Fruit fly (Drosophila melanogaster) whole organism, embryonic: ENCODE measurements around the gene CG3534.

Source experiments
- ATbp ChIP-seq: fragments of 200-800 bp; sonication (Bioruptor generic); optimal IDR thresholded peaks from 2 replicates; lab custom pipeline; 2017; ENCODE audit warnings: missing biosample characterization, mild to moderate bottlenecking, missing genetic modification characterization, missing genetic modification reagents
- B-H1 ChIP-seq: fragments of 200-800 bp; sonication (Bioruptor generic); IDR thresholded peaks from 3 replicates; pipeline ENCODE4 v1.3.6; 2022; ENCODE audit warnings: missing biosample characterization, missing genetic modification characterization
- CG10147 ChIP-seq: fragments of 200-800 bp; sonication (Bioruptor generic); optimal IDR thresholded peaks from 2 replicates; lab custom pipeline; 2019; ENCODE audit warnings: missing biosample characterization, mild to moderate bottlenecking, missing genetic modification characterization, moderate library complexity
- CG11247 ChIP-seq: fragments of 200-800 bp; sonication (Bioruptor generic); IDR thresholded peaks from 2 replicates; pipeline ENCODE4 v1.3.6; 2022; ENCODE audit warnings: missing biosample characterization, missing genetic modification characterization
- CG12659 ChIP-seq: fragments of 200-800 bp; sonication (Bioruptor generic); optimal IDR thresholded peaks from 3 replicates; lab custom pipeline; 2017; ENCODE audit warnings: mild to moderate bottlenecking, missing biosample characterization, missing genetic modification reagents, missing genetic modification characterization
- CG12769 ChIP-seq: fragments of 200-800 bp; sonication (Bioruptor generic); optimal IDR thresholded peaks from 2 replicates; lab custom pipeline; 2019; ENCODE audit warnings: missing biosample characterization, mild to moderate bottlenecking, missing genetic modification characterization, moderate library complexity
- CG13775 ChIP-seq: fragments of 200-800 bp; sonication (Bioruptor generic); optimal IDR thresholded peaks from 3 replicates; lab custom pipeline; 2017; ENCODE audit warnings: missing biosample characterization, mild to moderate bottlenecking, missing genetic modification characterization
- CG17328 ChIP-seq: fragments of 200-800 bp; sonication (Bioruptor generic); IDR thresholded peaks from 2 replicates; pipeline ENCODE4 v1.3.6; 2022; ENCODE audit warnings: missing biosample characterization, missing genetic modification characterization
- CG17568 ChIP-seq: fragments of 200-800 bp; sonication (Bioruptor generic); optimal IDR thresholded peaks from 2 replicates; lab custom pipeline; 2018; ENCODE audit warnings: missing biosample characterization, mild to moderate bottlenecking, missing genetic modification characterization, moderate library complexity
- CG18011 ChIP-seq: fragments of 200-800 bp; sonication (Bioruptor generic); optimal IDR thresholded peaks from 2 replicates; lab custom pipeline; 2017; ENCODE audit warnings: missing biosample characterization, missing genetic modification characterization, mild to moderate bottlenecking, moderate library complexity, missing genotype
- CG30431 ChIP-seq: fragments of 200-800 bp; sonication (Bioruptor generic); optimal IDR thresholded peaks from 2 replicates; lab custom pipeline; 2017; ENCODE audit warnings: missing biosample characterization, missing genetic modification characterization
- CG31224 ChIP-seq: fragments of 200-800 bp; sonication (Bioruptor generic); IDR thresholded peaks from 2 replicates; pipeline ENCODE4 v1.3.6; 2022; ENCODE audit warnings: missing biosample characterization, missing genetic modification characterization
- CG3163 ChIP-seq: fragments of 200-800 bp; sonication (Bioruptor generic); optimal IDR thresholded peaks from 3 replicates; lab custom pipeline; 2016; ENCODE audit warnings: missing biosample characterization, missing genetic modification characterization
- CG34376 ChIP-seq: fragments of 200-800 bp; sonication (Bioruptor generic); optimal IDR thresholded peaks from 2 replicates; lab custom pipeline; 2018; ENCODE audit warnings: missing biosample characterization, mild to moderate bottlenecking, missing genetic modification characterization
- CG4707 ChIP-seq: fragments of 200-800 bp; sonication (Bioruptor generic); optimal IDR thresholded peaks from 2 replicates; lab custom pipeline; 2018; ENCODE audit warnings: missing biosample characterization, mild to moderate bottlenecking, missing genetic modification characterization, moderate library complexity
- CG6254 ChIP-seq: fragments of 200-800 bp; sonication (Bioruptor generic); optimal IDR thresholded peaks from 3 replicates; lab custom pipeline; 2017; ENCODE audit warnings: mild to moderate bottlenecking, missing biosample characterization, missing genetic modification reagents, missing genetic modification characterization
- CG6272 ChIP-seq: fragments of 200-800 bp; sonication (Bioruptor generic); IDR thresholded peaks from 2 replicates; pipeline ENCODE4 v1.3.6; 2022; ENCODE audit warnings: missing biosample characterization, missing genetic modification characterization
- CG6854 ChIP-seq: fragments of 200-800 bp; sonication (Bioruptor generic); optimal IDR thresholded peaks from 3 replicates; lab custom pipeline; 2017; ENCODE audit warnings: missing biosample characterization, mild to moderate bottlenecking, missing genetic modification characterization
- CG7556 ChIP-seq: fragments of 200-800 bp; sonication (Bioruptor generic); optimal IDR thresholded peaks from 2 replicates; lab custom pipeline; 2017; ENCODE audit warnings: missing biosample characterization, mild to moderate bottlenecking, missing genetic modification characterization
- CG7786 ChIP-seq: fragments of 200-800 bp; sonication (Bioruptor generic); optimal IDR thresholded peaks from 2 replicates; lab custom pipeline; 2016; ENCODE audit warnings: missing biosample characterization, missing genetic modification characterization
- CG7928 ChIP-seq: fragments of 200-800 bp; sonication (Bioruptor generic); optimal IDR thresholded peaks from 2 replicates; lab custom pipeline; 2017; ENCODE audit warnings: missing biosample characterization, mild to moderate bottlenecking, missing genetic modification characterization
- CG9817 ChIP-seq: fragments of 200-800 bp; sonication (Bioruptor generic); optimal IDR thresholded peaks from 2 replicates; lab custom pipeline; 2018; ENCODE audit warnings: missing biosample characterization, mild to moderate bottlenecking, missing genetic modification characterization, moderate library complexity
- Hmx ChIP-seq: fragments of 200-800 bp; sonication (Bioruptor generic); optimal IDR thresholded peaks from 2 replicates; lab custom pipeline; 2016; ENCODE audit warnings: missing biosample characterization, missing genetic modification characterization
- Hr39 ChIP-seq: fragments of >200 bp; optimal IDR thresholded peaks from 2 replicates; lab custom pipeline; 2017
- Kr ChIP-seq: fragments of 200-800 bp; sonication (Bioruptor generic); optimal IDR thresholded peaks from 2 replicates; lab custom pipeline; 2017; ENCODE audit warnings: missing biosample characterization, mild to moderate bottlenecking, missing genetic modification characterization
- MBD-R2 ChIP-seq: fragments of 200-800 bp; sonication (Bioruptor generic); IDR thresholded peaks from 2 replicates; pipeline ENCODE4 v1.3.6; 2022; ENCODE audit warnings: missing biosample characterization, missing genetic modification characterization
- Myb ChIP-seq: fragments of 200-800 bp; sonication (Bioruptor generic); optimal IDR thresholded peaks from 2 replicates; lab custom pipeline; 2016; ENCODE audit warnings: missing biosample characterization, missing genetic modification characterization
- Ptx1 ChIP-seq: fragments of 200-800 bp; sonication (Bioruptor generic); IDR thresholded peaks from 2 replicates; pipeline ENCODE4 v1.3.6; 2022; ENCODE audit warnings: missing biosample characterization, missing genetic modification characterization
- Ravus ChIP-seq: fragments of 200-800 bp; sonication (Bioruptor generic); IDR thresholded peaks from 2 replicates; pipeline ENCODE4 v1.3.6; 2022; ENCODE audit warnings: missing biosample characterization, missing genetic modification characterization
- Sox102F ChIP-seq: fragments of 200-800 bp; sonication (Bioruptor generic); optimal IDR thresholded peaks from 2 replicates; lab custom pipeline; 2018; ENCODE audit warnings: missing biosample characterization, mild to moderate bottlenecking, missing genetic modification characterization, moderate library complexity
- Sry-β ChIP-seq: fragments of 200-800 bp; sonication (Bioruptor generic); optimal IDR thresholded peaks from 2 replicates; lab custom pipeline; 2018; ENCODE audit warnings: missing biosample characterization, mild to moderate bottlenecking, missing genetic modification characterization, moderate library complexity
- Vsx1 ChIP-seq: fragments of 200-800 bp; sonication (Bioruptor generic); optimal IDR thresholded peaks from 2 replicates; lab custom pipeline; 2017; ENCODE audit warnings: missing biosample characterization, mild to moderate bottlenecking, missing genetic modification characterization, missing genetic modification reagents
- ac ChIP-seq: fragments of 200-800 bp; sonication (Bioruptor generic); optimal IDR thresholded peaks from 3 replicates; lab custom pipeline; 2017; ENCODE audit warnings: missing biosample characterization, mild to moderate bottlenecking, missing genetic modification characterization
- amos ChIP-seq: fragments of 200-800 bp; sonication (Bioruptor generic); IDR thresholded peaks from 2 replicates; pipeline ENCODE4 v1.3.6; 2022; ENCODE audit warnings: missing biosample characterization, missing genetic modification characterization; ENCODE audit not compliant: partially characterized antibody
- bsh ChIP-seq, 2 experiments: fragments of 200-800 bp; sonication (Bioruptor generic); optimal IDR thresholded peaks; 2 replicates each; lab custom pipeline; 2017 to 2018; ENCODE audit warnings: mild to moderate bottlenecking in 2 of 2, missing biosample characterization in 2 of 2, missing genetic modification characterization in 2 of 2, moderate library complexity in 1 of 2
- dm ChIP-seq: fragments of 200-800 bp; sonication (Bioruptor generic); optimal IDR thresholded peaks from 3 replicates; lab custom pipeline; 2016; ENCODE audit warnings: missing biosample characterization, missing genetic modification characterization
- dmrt99B ChIP-seq: fragments of 200-800 bp; sonication (Bioruptor generic); optimal IDR thresholded peaks from 2 replicates; lab custom pipeline; 2018; ENCODE audit warnings: missing biosample characterization, mild to moderate bottlenecking, missing genetic modification characterization, moderate library complexity
- exex ChIP-seq: fragments of 200-800 bp; sonication (Bioruptor generic); optimal IDR thresholded peaks from 4 replicates; lab custom pipeline; 2018; ENCODE audit warnings: missing biosample characterization, mild to moderate bottlenecking, missing genetic modification characterization, moderate library complexity
- gfzf ChIP-seq: fragments of 200-800 bp; sonication (Bioruptor generic); optimal IDR thresholded peaks from 2 replicates; lab custom pipeline; 2016; ENCODE audit warnings: missing biosample characterization, mild to moderate bottlenecking, missing genetic modification characterization, moderate library complexity
- h ChIP-seq: fragments of >200 bp; optimal IDR thresholded peaks from 2 replicates; lab custom pipeline; 2017
- inv ChIP-seq: fragments of 200-800 bp; sonication (Bioruptor generic); IDR thresholded peaks from 2 replicates; pipeline ENCODE4 v1.3.6; 2022; ENCODE audit warnings: missing biosample characterization, missing genetic modification characterization; ENCODE audit not compliant: partially characterized antibody
- kay ChIP-seq: fragments of 200-800 bp; sonication (Bioruptor generic); optimal IDR thresholded peaks from 2 replicates; lab custom pipeline; 2016; ENCODE audit warnings: missing biosample characterization, missing genetic modification characterization
- nau ChIP-seq: fragments of 200-800 bp; sonication (Bioruptor generic); optimal IDR thresholded peaks from 3 replicates; lab custom pipeline; 2017; ENCODE audit warnings: missing biosample characterization, mild to moderate bottlenecking, missing genetic modification characterization, missing genetic modification reagents
- oc ChIP-seq: fragments of 200-800 bp; sonication (Bioruptor generic); optimal IDR thresholded peaks from 2 replicates; lab custom pipeline; 2018; ENCODE audit warnings: missing biosample characterization, mild to moderate bottlenecking, missing genetic modification characterization, moderate library complexity
- odd ChIP-seq: fragments of 200-800 bp; sonication (Bioruptor generic); optimal IDR thresholded peaks from 2 replicates; lab custom pipeline; 2017; ENCODE audit warnings: missing biosample characterization, mild to moderate bottlenecking, missing genetic modification characterization
- org-1 ChIP-seq: fragments of 200-800 bp; sonication (Bioruptor generic); optimal IDR thresholded peaks from 2 replicates; lab custom pipeline; 2017; ENCODE audit warnings: missing biosample characterization, missing genetic modification characterization
- prd ChIP-seq, 3 experiments: fragments of >200 bp in 2 of 3; fragments of 200-800 bp in 1 of 3; sonication (Bioruptor generic) in 1 of 3; optimal IDR thresholded peaks in 2 of 3; IDR thresholded peaks in 1 of 3; 2 replicates in 2 of 3; 3 replicates in 1 of 3; pipeline versions ENCODE4 v1.3.6 to Lab custom; 2017 to 2022; ENCODE audit warnings: missing biosample characterization in 1 of 3, missing genetic modification characterization in 1 of 3
- seq ChIP-seq: fragments of 200-800 bp; sonication (Bioruptor generic); IDR thresholded peaks from 2 replicates; pipeline ENCODE4 v1.3.6; 2022; ENCODE audit warnings: missing biosample characterization, missing genetic modification characterization
- tna ChIP-seq: fragments of 200-800 bp; sonication (Bioruptor generic); IDR thresholded peaks from 2 replicates; pipeline ENCODE4 v1.3.6; 2022; ENCODE audit warnings: missing biosample characterization, missing genetic modification characterization; ENCODE audit not compliant: partially characterized antibody
- trem ChIP-seq: fragments of 200-800 bp; optimal IDR thresholded peaks from 3 replicates; lab custom pipeline; 2019; ENCODE audit warnings: missing biosample characterization, mild to moderate bottlenecking, missing genetic modification characterization, moderate library complexity
- zf30C ChIP-seq: fragments of 200-800 bp; sonication (Bioruptor generic); optimal IDR thresholded peaks from 3 replicates; lab custom pipeline; 2018; ENCODE audit warnings: missing biosample characterization, mild to moderate bottlenecking, missing genetic modification characterization

The CG3534 gene

DNA sequence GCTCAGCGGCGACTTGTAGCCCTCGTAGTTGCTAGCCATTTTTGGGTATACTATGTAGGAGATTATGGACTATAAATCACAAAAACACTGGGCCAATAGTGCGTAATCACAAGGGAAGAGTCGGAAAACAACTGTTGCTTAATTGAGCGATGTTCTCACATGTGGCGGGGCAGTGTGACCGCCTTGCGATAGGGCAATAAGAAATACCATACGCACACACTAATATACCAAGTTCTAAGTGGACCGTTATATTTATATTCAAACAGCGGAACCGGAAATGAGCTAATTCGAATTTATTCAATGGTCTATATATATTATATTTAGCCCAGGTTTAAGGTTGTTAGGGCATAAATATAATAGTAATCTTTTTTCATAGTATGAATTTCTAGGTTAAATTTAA, 24.7 kb downstream of the CG3534 start, which contains the start of gene Adsl (continued):
- no peak for TF ChIP-seq Hmx (GFP tag; lab: Kevin White, UChicago)
- no peak for TF ChIP-seq CG7928 (GFP tag; lab: Kevin White, UChicago)
- TF ChIP-seq CG17568 (GFP tag; lab: Kevin White, UChicago), result no peak
- TF ChIP-seq B-H1 (GFP tag; lab: Robert Waterston, UW), result no peak; the same call in 2 of the 3 replicates
- TF ChIP-seq org-1 (GFP tag; lab: Kevin White, UChicago), result peak; percentile 63
- TF ChIP-seq Hr39 (lab: Kevin White, UChicago), result no peak
- TF ChIP-seq Kr (GFP tag; lab: Kevin White, UChicago), result no peak
- no peak for TF ChIP-seq Ravus
- TF ChIP-seq Myb, result peak; percentile 91
- peak; percentile 78 for TF ChIP-seq ATbp (GFP tag; lab: Kevin White, UChicago)
- no peak for TF ChIP-seq Ptx1 (GFP tag; lab: Robert Waterston, UW)
- no peak for TF ChIP-seq CG7556 (GFP tag; lab: Kevin White, UChicago)
- no peak for TF ChIP-seq Sox102F (GFP tag; lab: Kevin White, UChicago)
- no peak for TF ChIP-seq kay (GFP tag; lab: Kevin White, UChicago)
- peak; percentile 73 for TF ChIP-seq CG17328
- no peak for TF ChIP-seq CG18011 (GFP tag; lab: Kevin White, UChicago)
- peak; percentile 72 for TF ChIP-seq CG12659 (GFP tag; lab: Kevin White, UChicago)
- peak; percentile 71 for TF ChIP-seq MBD-R2
- peak; percentile 62 for TF ChIP-seq oc (tag; lab: Kevin White, UChicago)
- no peak for TF ChIP-seq prd (optimal IDR thresholded peaks at IDR 0.05; lab: Kevin White, UChicago)
- no peak for TF ChIP-seq prd (GFP tag; IDR thresholded peaks at IDR 0.05; lab: Robert Waterston, UW)
- TF ChIP-seq CG34376 (GFP tag; lab: Kevin White, UChicago), result no peak
- TF ChIP-seq trem (tag; lab: Kevin White, UChicago), result peak; percentile 84
- peak; percentile 78 for TF ChIP-seq gfzf
- TF ChIP-seq CG6854 (GFP tag; lab: Kevin White, UChicago), result peak; percentile 61
- no peak for TF ChIP-seq CG7786 (GFP tag; lab: Kevin White, UChicago)
- no peak for TF ChIP-seq CG31224 (GFP tag; lab: Robert Waterston, UW)
- TF ChIP-seq zf30C, result no peak
- peak; percentile 79 for TF ChIP-seq CG6254 (GFP tag; lab: Kevin White, UChicago)
- no peak for TF ChIP-seq exex (tag; lab: Kevin White, UChicago)
- TF ChIP-seq amos (GFP tag; lab: Robert Waterston, UW), result no peak
- TF ChIP-seq inv (GFP tag; lab: Robert Waterston, UW), result no peak
- peak; percentile 81 for TF ChIP-seq CG13775 (GFP tag; lab: Kevin White, UChicago)
- peak; percentile 73 for TF ChIP-seq ac
- peak; percentile 75 for TF ChIP-seq CG4707 (GFP tag; lab: Kevin White, UChicago)
- no peak for TF ChIP-seq CG12769 (tag; lab: Kevin White, UChicago)
- TF ChIP-seq Sry-β (GFP tag; lab: Kevin White, UChicago), result no peak
- no peak; the same call in 1 of the 2 replicates for TF ChIP-seq seq (GFP tag; lab: Robert Waterston, UW)
- no peak for TF ChIP-seq CG6272 (GFP tag; lab: Robert Waterston, UW)
- TF ChIP-seq dmrt99B (tag; lab: Kevin White, UChicago), result no peak
- no peak for TF ChIP-seq nau
- TF ChIP-seq CG11247 (GFP tag; lab: Robert Waterston, UW), result no peak
- TF ChIP-seq tna, result no peak
- TF ChIP-seq CG30431 (GFP tag; lab: Kevin White, UChicago), result no peak
- TF ChIP-seq CG10147 (GFP tag; lab: Kevin White, UChicago), result no peak
- TF ChIP-seq Vsx1, result peak; percentile 85
- peak; percentile 79 for TF ChIP-seq odd
- no peak for TF ChIP-seq bsh (GFP tag; optimal IDR thresholded peaks at IDR 0.05; lab: Kevin White, UChicago)
- no peak for TF ChIP-seq h (lab: Kevin White, UChicago)
- peak; percentile 91 for TF ChIP-seq dm (GFP tag; lab: Kevin White, UChicago)
- peak; percentile 58 for TF ChIP-seq CG9817
- no peak for TF ChIP-seq CG3163 (GFP tag; lab: Kevin White, UChicago)
